Worm (Caenorhabditis elegans) whole organism, L4 larva: ENCODE measurements around the gene K09E9.1.

Experiments
- aly-2 ChIP-seq: sonication (generic microtip); optimal IDR thresholded peaks from 2 replicates; lab custom pipeline; 2018; ENCODE audit warnings: missing biosample characterization, missing genetic modification characterization
- daf-19 ChIP-seq: fragments of 200-800 bp; sonication (Bioruptor generic); conservative IDR thresholded peaks from 2 replicates; pipeline ENCODE4 v1.3.6; 2022; ENCODE audit warnings: missing genetic modification characterization, missing compliant biosample characterization
- dve-1 ChIP-seq: sonication (generic microtip); optimal IDR thresholded peaks from 2 replicates; lab custom pipeline; 2017; ENCODE audit warnings: antibody characterized with exemption, mild to moderate bottlenecking, missing genetic modification characterization, missing compliant biosample characterization; ENCODE audit not compliant: insufficient read depth
- madf-9 ChIP-seq: fragments of 200-800 bp; sonication (Bioruptor generic); conservative IDR thresholded peaks from 2 replicates; pipeline ENCODE4 v1.3.6; 2022; ENCODE audit warnings: missing genetic modification reagents, missing genetic modification characterization, missing compliant biosample characterization
- pqm-1 ChIP-seq: sonication (generic microtip); optimal IDR thresholded peaks from 2 replicates; lab custom pipeline; 2017; ENCODE audit warnings: missing biosample characterization, missing genetic modification characterization
- unc-39 ChIP-seq: sonication (generic microtip); optimal IDR thresholded peaks from 2 replicates; lab custom pipeline; 2017; ENCODE audit warnings: missing biosample characterization, missing genetic modification characterization
- zip-11 ChIP-seq: fragments of 200-800 bp; sonication (Bioruptor generic); IDR thresholded peaks from 2 replicates; pipeline ENCODE4 v1.3.6; 2022; ENCODE audit warnings: missing genetic modification characterization, missing compliant biosample characterization
- ztf-11 ChIP-seq: fragments of 150-350 bp; optimal IDR thresholded peaks from 2 replicates; lab custom pipeline; 2014; ENCODE audit warnings: missing biosample characterization, missing genetic modification characterization

DNA sequence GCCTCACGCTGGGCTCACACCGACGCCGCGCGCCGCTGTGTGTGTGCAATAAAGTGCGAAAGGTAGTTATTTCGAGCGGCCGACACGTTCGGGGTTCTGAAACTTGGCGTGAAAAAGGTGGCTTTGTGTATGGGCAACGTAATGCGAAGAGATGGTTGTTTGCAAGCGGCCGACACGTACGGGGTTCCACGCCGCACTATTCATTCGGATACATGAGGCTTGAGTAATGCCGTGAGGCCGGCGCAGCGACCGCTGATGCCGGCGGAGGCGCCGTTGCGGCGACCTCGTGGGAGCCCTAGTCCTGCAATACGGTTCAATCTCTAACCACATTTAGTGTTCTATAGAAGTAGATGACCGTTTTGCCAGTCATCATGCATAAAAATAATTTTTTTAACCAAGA lies 26.3 kb upstream of the K09E9.1 start:
- TF ChIP-seq dve-1 (tag; lab: Kevin White, UChicago) (no peak), unc-39 (no peak), zip-11 (GFP tag; lab: Robert Waterston, UW) (no peak), daf-19 (GFP tag; lab: Robert Waterston, UW) (no peak), aly-2 (tag; lab: Kevin White, UChicago) (no peak), pqm-1 (tag; lab: Kevin White, UChicago) (no peak), madf-9 (GFP tag; lab: Robert Waterston, UW) (no peak), ztf-11 (no peak)
